Worm (Caenorhabditis elegans) whole organism, L2 larva: Measurements from ENCODE around the gene idpp-7.

Experiments used
- C34F6.9 ChIP-seq: fragments of 150-350 bp; optimal IDR thresholded peaks from 2 replicates; lab custom pipeline; 2014; ENCODE audit warnings: missing biosample characterization, missing genetic modification characterization
- F13H6.1 ChIP-seq: sonication (generic microtip); optimal IDR thresholded peaks from 2 replicates; lab custom pipeline; 2016; ENCODE audit warnings: missing genetic modification characterization, missing compliant biosample characterization
- R02D3.7 ChIP-seq: fragments of 150-350 bp; optimal IDR thresholded peaks from 2 replicates; lab custom pipeline; 2014; ENCODE audit warnings: missing biosample characterization, missing genetic modification characterization
- Y55F3AM.14 ChIP-seq: fragments of 200-800 bp; sonication (Bioruptor generic); optimal IDR thresholded peaks from 2 replicates; lab custom pipeline; 2018; ENCODE audit warnings: mild to moderate bottlenecking, missing genetic modification characterization, missing compliant biosample characterization
- ZK546.5 ChIP-seq: sonication (generic microtip); optimal IDR thresholded peaks from 2 replicates; lab custom pipeline; 2017; ENCODE audit warnings: missing biosample characterization, missing genetic modification characterization
- alr-1 ChIP-seq: fragments of 150-350 bp; optimal IDR thresholded peaks from 2 replicates; lab custom pipeline; 2014; ENCODE audit warnings: missing biosample characterization, missing genetic modification characterization
- aly-2 ChIP-seq: fragments of 150-350 bp; optimal IDR thresholded peaks from 2 replicates; lab custom pipeline; 2014; ENCODE audit warnings: missing biosample characterization, missing genetic modification characterization
- ama-1 ChIP-seq: fragments of 150-350 bp; optimal IDR thresholded peaks from 2 replicates; lab custom pipeline; 2018; ENCODE audit warnings: inconsistent platforms
- ceh-16 ChIP-seq: fragments of 150-350 bp; optimal IDR thresholded peaks from 2 replicates; lab custom pipeline; 2014; ENCODE audit warnings: missing biosample characterization, missing genetic modification characterization
- crh-2 ChIP-seq: sonication (generic microtip); optimal IDR thresholded peaks from 2 replicates; lab custom pipeline; 2017; ENCODE audit warnings: missing biosample characterization, missing genetic modification characterization
- dmd-4 ChIP-seq: sonication (generic microtip); optimal IDR thresholded peaks from 2 replicates; lab custom pipeline; 2017; ENCODE audit warnings: missing biosample characterization, missing genetic modification characterization
- fos-1 ChIP-seq: fragments of 150-350 bp; optimal IDR thresholded peaks from 2 replicates; lab custom pipeline; 2014; ENCODE audit warnings: missing biosample characterization, missing genetic modification characterization
- lin-11 ChIP-seq: fragments of 150-350 bp; sonication (generic microtip); optimal IDR thresholded peaks from 2 replicates; lab custom pipeline; 2014; ENCODE audit warnings: missing biosample characterization, missing genetic modification characterization, inconsistent platforms, mixed read lengths
- lin-39 ChIP-seq: fragments of 150-350 bp; optimal IDR thresholded peaks from 2 replicates; lab custom pipeline; 2014; ENCODE audit warnings: missing biosample characterization, missing genetic modification reagents, missing genetic modification characterization
- lsy-2 ChIP-seq, 2 experiments: fragments of 150-350 bp in 1 of 2; sonication (generic microtip) in 1 of 2; optimal IDR thresholded peaks; 2 replicates each; lab custom pipeline; 2014 to 2017; ENCODE audit warnings: missing biosample characterization in 2 of 2, missing genetic modification characterization in 2 of 2
- mab-5 ChIP-seq: fragments of 150-350 bp; optimal IDR thresholded peaks from 2 replicates; lab custom pipeline; 2014; ENCODE audit warnings: missing biosample characterization, missing genetic modification characterization
- mdl-1 ChIP-seq, 2 experiments: fragments of 150-350 bp in 1 of 2; sonication (generic microtip) in 1 of 2; optimal IDR thresholded peaks; 2 replicates each; lab custom pipeline; 2017; ENCODE audit warnings: missing biosample characterization in 2 of 2, missing genetic modification characterization in 2 of 2
- nhr-10 ChIP-seq: sonication (generic microtip); optimal IDR thresholded peaks from 2 replicates; lab custom pipeline; 2017; ENCODE audit warnings: missing biosample characterization, missing genetic modification characterization
- nhr-11 ChIP-seq: fragments of 150-350 bp; optimal IDR thresholded peaks from 2 replicates; lab custom pipeline; 2014; ENCODE audit warnings: missing biosample characterization, missing genetic modification characterization
- nhr-12 ChIP-seq: fragments of 150-350 bp; optimal IDR thresholded peaks from 2 replicates; lab custom pipeline; 2014; ENCODE audit warnings: missing biosample characterization, missing genetic modification characterization
- nhr-129 ChIP-seq: fragments of 150-350 bp; optimal IDR thresholded peaks from 2 replicates; lab custom pipeline; 2014; ENCODE audit warnings: missing biosample characterization, missing genetic modification characterization
- nhr-21 ChIP-seq: fragments of 150-350 bp; optimal IDR thresholded peaks from 2 replicates; lab custom pipeline; 2014; ENCODE audit warnings: missing biosample characterization, missing genetic modification characterization
- nhr-23 ChIP-seq: fragments of 150-350 bp; optimal IDR thresholded peaks from 2 replicates; lab custom pipeline; 2014; ENCODE audit warnings: missing biosample characterization, missing genetic modification reagents, missing genetic modification characterization
- nhr-237 ChIP-seq: fragments of 150-350 bp; optimal IDR thresholded peaks from 2 replicates; lab custom pipeline; 2014; ENCODE audit warnings: missing biosample characterization, missing genetic modification characterization
- nhr-25 ChIP-seq: fragments of 150-350 bp; sonication (generic microtip); optimal IDR thresholded peaks from 3 replicates; lab custom pipeline; 2014; ENCODE audit warnings: missing biosample characterization, missing genetic modification characterization
- peb-1 ChIP-seq: fragments of 150-350 bp; optimal IDR thresholded peaks from 2 replicates; lab custom pipeline; 2014; ENCODE audit warnings: missing biosample characterization, missing genetic modification characterization
- skn-1 ChIP-seq: sonication (generic microtip); optimal IDR thresholded peaks from 2 replicates; lab custom pipeline; 2017; ENCODE audit warnings: missing biosample characterization, missing genetic modification characterization
- sma-3 ChIP-seq: sonication (generic microtip); optimal IDR thresholded peaks from 2 replicates; lab custom pipeline; 2016; ENCODE audit warnings: missing genetic modification reagents, missing genetic modification characterization, missing compliant biosample characterization
- sma-9 ChIP-seq, 2 experiments: fragments of 150-350 bp in 1 of 2; sonication (generic microtip) in 1 of 2; optimal IDR thresholded peaks; 2 replicates each; lab custom pipeline; 2014 to 2016; ENCODE audit warnings: missing genetic modification characterization in 2 of 2, mild to moderate bottlenecking in 1 of 2, missing biosample characterization in 1 of 2, missing compliant biosample characterization in 1 of 2, missing genetic modification reagents in 1 of 2, moderate library complexity in 1 of 2
- snpc-4 ChIP-seq: fragments of 150-350 bp; optimal IDR thresholded peaks from 2 replicates; lab custom pipeline; 2014; ENCODE audit warnings: missing biosample characterization, missing genetic modification characterization
- unc-62 ChIP-seq: fragments of 150-350 bp; optimal IDR thresholded peaks from 2 replicates; lab custom pipeline; 2014; ENCODE audit warnings: missing biosample characterization, missing genetic modification reagents, missing genetic modification characterization
- ztf-11 ChIP-seq: sonication (generic microtip); optimal IDR thresholded peaks from 2 replicates; lab custom pipeline; 2017; ENCODE audit warnings: missing biosample characterization, missing genetic modification characterization
- ztf-4 ChIP-seq: fragments of 150-350 bp; optimal IDR thresholded peaks from 2 replicates; lab custom pipeline; 2014; ENCODE audit warnings: missing biosample characterization, missing genetic modification characterization

idpp-7 gene

DNA sequence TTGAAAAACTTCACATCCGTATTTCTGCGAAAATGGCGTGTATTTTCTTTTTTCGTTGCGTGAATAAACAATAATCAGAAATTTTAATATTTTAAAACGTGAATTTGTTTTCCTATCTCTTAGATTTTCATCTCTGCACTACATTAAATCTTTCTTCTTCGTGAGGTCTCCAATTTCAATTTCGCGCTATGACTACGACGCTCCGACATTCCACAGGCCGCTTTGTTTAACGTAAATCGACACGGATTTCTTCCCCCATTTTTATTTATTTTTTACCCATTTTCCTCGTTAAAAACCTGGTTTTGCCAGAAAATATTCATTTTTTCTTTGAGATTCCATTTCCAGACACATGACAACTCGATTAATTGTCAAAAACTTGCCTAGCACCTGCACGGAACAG is 4.9 kb downstream of the idpp-7 start, which contains the start of the genes T23F6.3 and rbd-1 (continued):
- peak; percentile 86 to 93 for TF ChIP-seq lsy-2 (tag; optimal IDR thresholded peaks at IDR 0.05; lab: Kevin White, UChicago)
- TF ChIP-seq crh-2 (tag; lab: Kevin White, UChicago): peak; percentile 90
- no peak for TF ChIP-seq lin-39
- TF ChIP-seq mab-5: peak; percentile 84
- TF ChIP-seq sma-9 (GFP tag; optimal IDR thresholded peaks at IDR 0.05; lab: Kevin White, UChicago): peak; percentile 94
- TF ChIP-seq sma-9 (tag; optimal IDR thresholded peaks at IDR 0.05; lab: Kevin White, UChicago): no peak
- peak; percentile 69 for TF ChIP-seq lin-11
- peak; percentile 95 for TF ChIP-seq sma-3 (GFP tag; lab: Kevin White, UChicago)
- peak; percentile 83 for TF ChIP-seq nhr-25 (tag; lab: Kevin White, UChicago)
- TF ChIP-seq peb-1 (tag; lab: Kevin White, UChicago): no peak
- peak; percentile 87 for TF ChIP-seq C34F6.9 (tag; lab: Kevin White, UChicago)
- no peak for TF ChIP-seq Y55F3AM.14 (GFP tag; lab: Kevin White, UChicago)

DNA sequence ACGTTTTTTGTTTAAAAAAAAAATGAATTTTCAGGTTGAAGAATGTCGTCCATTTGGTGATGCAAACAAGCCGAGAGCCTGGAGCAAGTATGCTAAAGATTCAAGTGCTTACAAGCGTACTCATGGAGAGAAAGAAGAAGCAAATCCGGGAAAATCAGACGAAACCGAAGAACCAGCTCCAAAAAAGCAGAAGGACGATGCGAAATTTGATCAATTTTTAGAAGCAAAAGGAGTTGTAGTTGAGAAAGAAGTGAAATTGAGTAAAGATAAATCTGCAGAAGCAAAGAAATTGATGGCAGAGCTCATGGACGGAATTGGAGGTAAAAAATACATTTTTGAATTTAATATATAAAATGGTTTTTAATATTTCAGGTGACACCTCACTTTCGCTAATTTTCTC is 5.5 kb downstream of the idpp-7 start:
- no peak for TF ChIP-seq mdl-1 (tag; optimal IDR thresholded peaks at IDR 0.05; lab: Kevin White, UChicago)
- TF ChIP-seq nhr-12 (tag; lab: Kevin White, UChicago): no peak
- no peak for TF ChIP-seq Y55F3AM.14 (GFP tag; lab: Kevin White, UChicago)
- TF ChIP-seq F13H6.1 (tag; lab: Kevin White, UChicago): no peak
- no peak for TF ChIP-seq R02D3.7 (tag; lab: Kevin White, UChicago)
- no peak for TF ChIP-seq nhr-10
- no peak for TF ChIP-seq nhr-21 (tag; lab: Kevin White, UChicago)
- no peak for TF ChIP-seq ZK546.5 (tag; lab: Kevin White, UChicago)
- no peak for TF ChIP-seq nhr-25 (tag; lab: Kevin White, UChicago)
- no peak for TF ChIP-seq ama-1 (lab: Kevin White, UChicago)

DNA sequence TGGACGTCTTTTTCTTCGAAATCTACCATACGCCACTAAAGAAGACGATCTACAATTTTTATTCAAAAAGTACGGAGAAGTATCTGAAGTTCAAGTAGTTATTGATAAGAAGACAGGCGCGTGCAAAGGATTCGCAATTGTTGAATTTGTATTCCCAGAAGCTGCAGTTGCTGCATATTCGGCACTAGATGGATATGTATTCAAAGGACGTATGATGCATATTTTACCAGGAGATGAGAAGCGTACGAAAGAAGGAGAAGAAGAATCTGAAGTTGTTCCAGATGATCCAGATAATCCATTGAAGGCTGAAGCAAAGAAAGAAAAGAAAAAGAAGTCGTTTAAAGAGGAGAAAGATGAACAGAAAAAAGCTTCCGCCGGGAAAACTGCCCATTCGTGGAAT is 6.2 kb downstream of the idpp-7 start:
- TF ChIP-seq nhr-237 (no peak), sma-9 (GFP tag; optimal IDR thresholded peaks at IDR 0.05; lab: Kevin White, UChicago) (no peak), sma-9 (tag; optimal IDR thresholded peaks at IDR 0.05; lab: Kevin White, UChicago) (no peak), dmd-4 (no peak), ceh-16 (tag; lab: Kevin White, UChicago) (no peak), F13H6.1 (tag; lab: Kevin White, UChicago) (no peak)

DNA sequence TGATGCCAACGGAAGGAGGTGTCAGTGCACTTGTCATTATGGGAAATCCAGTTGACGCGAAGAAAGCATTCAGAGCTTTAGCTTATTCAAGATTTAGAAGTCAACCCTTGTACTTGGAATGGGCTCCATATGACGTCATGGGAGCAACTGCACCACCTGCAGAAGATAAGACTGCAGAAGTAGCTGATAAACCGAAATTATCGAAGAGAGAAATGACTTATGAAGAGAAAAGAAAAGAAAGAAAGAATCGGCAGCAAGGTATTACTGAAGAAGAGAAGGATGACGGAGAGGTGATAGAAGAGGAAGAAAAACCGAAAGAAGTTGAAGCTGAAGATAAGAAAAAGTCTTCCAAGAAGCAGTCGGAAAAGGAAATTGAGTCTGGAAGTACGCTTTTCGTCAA is 8.4 kb downstream of the idpp-7 start:
- TF ChIP-seq fos-1 (tag; lab: Kevin White, UChicago) (peak; percentile 80), R02D3.7 (tag; lab: Kevin White, UChicago) (no peak)
- TF ChIP-seq, all 48 proteins: peak for 1

- TF ChIP-seq ztf-4: no peak
- TF ChIP-seq F13H6.1 (tag; lab: Kevin White, UChicago): no peak
- TF ChIP-seq nhr-129 (tag; lab: Kevin White, UChicago): no peak
- no peak for TF ChIP-seq nhr-11 (tag; lab: Kevin White, UChicago)
- no peak for TF ChIP-seq R02D3.7 (tag; lab: Kevin White, UChicago)
- no peak for TF ChIP-seq mab-5
- TF ChIP-seq dmd-4: no peak
- TF ChIP-seq alr-1 (tag; lab: Kevin White, UChicago): no peak
- TF ChIP-seq skn-1 (tag; lab: Kevin White, UChicago): no peak
- no peak for TF ChIP-seq unc-62 (GFP tag; lab: Kevin White, UChicago)
- TF ChIP-seq Y55F3AM.14 (GFP tag; lab: Kevin White, UChicago): no peak
- TF ChIP-seq, all 48 proteins: peak for 0
These were observed 21.7 kb downstream of the idpp-7 start, which contains the start of gene T23F6.5 for ce11 chrIV:12741438-12741837. TSS of gene T23F6.5 (minus strand) at chrIV:12741538.

- TF ChIP-seq nhr-23 (tag; lab: Kevin White, UChicago) (no peak), Y55F3AM.14 (GFP tag; lab: Kevin White, UChicago) (no peak), ceh-16 (tag; lab: Kevin White, UChicago) (no peak), skn-1 (tag; lab: Kevin White, UChicago) (no peak), nhr-237 (no peak), aly-2 (tag; lab: Kevin White, UChicago) (no peak), peb-1 (tag; lab: Kevin White, UChicago) (no peak), ztf-4 (no peak), nhr-21 (tag; lab: Kevin White, UChicago) (no peak), dmd-4 (no peak), ztf-11 (no peak), snpc-4 (tag; lab: Kevin White, UChicago) (no peak), nhr-129 (tag; lab: Kevin White, UChicago) (no peak), nhr-12 (tag; lab: Kevin White, UChicago) (no peak)
These were observed 23.9 kb downstream of the idpp-7 start for ce11 chrIV:12743680-12744079.
